Fruit fly (Drosophila melanogaster) whole organism, embryonic: Measurements from ENCODE around the gene wit.

Experiments
- Blimp-1 ChIP-seq: fragments of 200-800 bp; sonication (Bioruptor generic); optimal IDR thresholded peaks from 3 replicates; lab custom pipeline; 2018; ENCODE audit warnings: missing biosample characterization, missing genetic modification characterization, mild to moderate bottlenecking, moderate library complexity, missing genetic modification reagents
- CG10267 ChIP-seq: fragments of 200-800 bp; sonication (Bioruptor generic); optimal IDR thresholded peaks from 2 replicates; lab custom pipeline; 2018; ENCODE audit warnings: missing biosample characterization, mild to moderate bottlenecking, missing genetic modification characterization, moderate library complexity
- CG10543 ChIP-seq: fragments of 200-800 bp; sonication (Bioruptor generic); optimal IDR thresholded peaks from 3 replicates; lab custom pipeline; 2017; ENCODE audit warnings: missing biosample characterization, mild to moderate bottlenecking, missing genetic modification characterization, moderate library complexity
- CG10979 ChIP-seq: fragments of 200-800 bp; sonication (Bioruptor generic); optimal IDR thresholded peaks from 2 replicates; lab custom pipeline; 2018; ENCODE audit warnings: missing biosample characterization, mild to moderate bottlenecking, missing genetic modification characterization, moderate library complexity
- CG11504 ChIP-seq: fragments of 200-800 bp; sonication (Bioruptor generic); optimal IDR thresholded peaks from 3 replicates; lab custom pipeline; 2019; ENCODE audit warnings: missing biosample characterization, mild to moderate bottlenecking, missing genetic modification characterization, moderate library complexity
- CG12391 ChIP-seq: fragments of 200-800 bp; sonication (Bioruptor generic); optimal IDR thresholded peaks from 3 replicates; lab custom pipeline; 2018; ENCODE audit warnings: missing biosample characterization, mild to moderate bottlenecking, missing genetic modification characterization, moderate library complexity
- CG14441 ChIP-seq: fragments of 200-800 bp; sonication (Bioruptor generic); IDR thresholded peaks from 2 replicates; pipeline ENCODE4 v1.3.6; 2022; ENCODE audit warnings: missing biosample characterization, missing genetic modification characterization
- CG14710 ChIP-seq: fragments of 200-800 bp; sonication (Bioruptor generic); optimal IDR thresholded peaks from 3 replicates; lab custom pipeline; 2019; ENCODE audit warnings: missing biosample characterization, mild to moderate bottlenecking, missing genetic modification characterization, moderate library complexity
- CG1529 ChIP-seq: fragments of 200-800 bp; sonication (Bioruptor generic); optimal IDR thresholded peaks from 3 replicates; lab custom pipeline; 2018; ENCODE audit warnings: missing biosample characterization, missing genetic modification characterization
- CG17186 ChIP-seq: fragments of 200-800 bp; sonication (Bioruptor generic); optimal IDR thresholded peaks from 3 replicates; lab custom pipeline; 2017; ENCODE audit warnings: missing biosample characterization, missing genetic modification reagents, missing genetic modification characterization
- CG17912 ChIP-seq: fragments of 200-800 bp; sonication (Bioruptor generic); optimal IDR thresholded peaks from 2 replicates; lab custom pipeline; 2018; ENCODE audit warnings: missing biosample characterization, mild to moderate bottlenecking, missing genetic modification characterization
- CG18476 ChIP-seq: fragments of 200-800 bp; sonication (Bioruptor generic); optimal IDR thresholded peaks from 2 replicates; lab custom pipeline; 2016; ENCODE audit warnings: missing biosample characterization, mild to moderate bottlenecking, missing genetic modification characterization
- CG2678 ChIP-seq: fragments of 200-800 bp; sonication (Bioruptor generic); optimal IDR thresholded peaks from 3 replicates; lab custom pipeline; 2019; ENCODE audit warnings: missing biosample characterization, mild to moderate bottlenecking, missing genetic modification characterization, moderate library complexity
- CG2712 ChIP-seq: fragments of 200-800 bp; optimal IDR thresholded peaks from 3 replicates; lab custom pipeline; 2019; ENCODE audit warnings: missing biosample characterization, mild to moderate bottlenecking, missing genetic modification characterization, moderate library complexity
- CG31224 ChIP-seq: fragments of 200-800 bp; sonication (Bioruptor generic); IDR thresholded peaks from 2 replicates; pipeline ENCODE4 v1.3.6; 2022; ENCODE audit warnings: missing biosample characterization, missing genetic modification characterization
- CG31441 ChIP-seq: fragments of 200-800 bp; sonication (Bioruptor generic); IDR thresholded peaks from 2 replicates; pipeline ENCODE4 v1.3.6; 2022; ENCODE audit warnings: missing biosample characterization, missing genetic modification characterization
- CG34224 ChIP-seq: fragments of 200-800 bp; sonication (Bioruptor generic); IDR thresholded peaks from 3 replicates; pipeline ENCODE4 v1.3.6; 2022; ENCODE audit warnings: missing biosample characterization, missing genetic modification characterization; ENCODE audit not compliant: partially characterized antibody
- CG5180 ChIP-seq: fragments of 200-800 bp; sonication (Bioruptor generic); optimal IDR thresholded peaks from 3 replicates; lab custom pipeline; 2017; ENCODE audit warnings: missing biosample characterization, missing genetic modification characterization, mild to moderate bottlenecking, moderate library complexity, missing genetic modification reagents
- CG7839 ChIP-seq: fragments of 200-800 bp; sonication (Bioruptor generic); optimal IDR thresholded peaks from 3 replicates; lab custom pipeline; 2018; ENCODE audit warnings: missing biosample characterization, mild to moderate bottlenecking, missing genetic modification characterization, moderate library complexity
- CG8388 ChIP-seq: fragments of 200-800 bp; sonication (Bioruptor generic); optimal IDR thresholded peaks from 2 replicates; lab custom pipeline; 2019; ENCODE audit warnings: missing biosample characterization, mild to moderate bottlenecking, missing genetic modification characterization, moderate library complexity
- CrebB ChIP-seq: fragments of 200-800 bp; sonication (Bioruptor generic); optimal IDR thresholded peaks from 3 replicates; lab custom pipeline; 2018; ENCODE audit warnings: missing biosample characterization, mild to moderate bottlenecking, missing genetic modification characterization
- D ChIP-seq, 2 experiments: fragments of 200-800 bp in 1 of 2; fragments of >200 bp in 1 of 2; sonication (Bioruptor generic) in 1 of 2; optimal IDR thresholded peaks; 2 replicates in 1 of 2; 3 replicates in 1 of 2; lab custom pipeline; 2017; ENCODE audit warnings: mild to moderate bottlenecking in 1 of 2, missing biosample characterization in 1 of 2, missing genetic modification characterization in 1 of 2, missing genetic modification reagents in 1 of 2
- D19A ChIP-seq: fragments of 200-800 bp; optimal IDR thresholded peaks from 3 replicates; lab custom pipeline; 2019; ENCODE audit warnings: missing biosample characterization, mild to moderate bottlenecking, missing genetic modification characterization, moderate library complexity
- Hey ChIP-seq: fragments of 200-800 bp; sonication (Bioruptor generic); optimal IDR thresholded peaks from 3 replicates; lab custom pipeline; 2018; ENCODE audit warnings: missing biosample characterization, mild to moderate bottlenecking, missing genetic modification characterization
- PHDP ChIP-seq: fragments of 200-800 bp; sonication (Bioruptor generic); optimal IDR thresholded peaks from 3 replicates; lab custom pipeline; 2018; ENCODE audit warnings: missing biosample characterization, mild to moderate bottlenecking, missing genetic modification characterization, moderate library complexity
- Ptx1 ChIP-seq: fragments of 200-800 bp; sonication (Bioruptor generic); IDR thresholded peaks from 2 replicates; pipeline ENCODE4 v1.3.6; 2022; ENCODE audit warnings: missing biosample characterization, missing genetic modification characterization
- Rfx ChIP-seq: fragments of 200-800 bp; sonication (Bioruptor generic); IDR thresholded peaks from 2 replicates; pipeline ENCODE4 v1.3.6; 2022; ENCODE audit warnings: missing biosample characterization, missing genetic modification characterization
- Six4 ChIP-seq: fragments of 200-800 bp; sonication (Bioruptor generic); optimal IDR thresholded peaks from 2 replicates; lab custom pipeline; 2016; ENCODE audit warnings: missing biosample characterization, missing genetic modification characterization
- Sox100B ChIP-seq: fragments of 200-800 bp; sonication (Bioruptor generic); optimal IDR thresholded peaks from 3 replicates; lab custom pipeline; 2018; ENCODE audit warnings: missing biosample characterization, mild to moderate bottlenecking, missing genetic modification characterization
- Xrp1 ChIP-seq: fragments of 200-800 bp; sonication (Bioruptor generic); IDR thresholded peaks from 2 replicates; pipeline ENCODE4 v1.3.6; 2022; ENCODE audit warnings: missing biosample characterization, missing genetic modification characterization
- bsh ChIP-seq, 2 experiments: fragments of 200-800 bp; sonication (Bioruptor generic); optimal IDR thresholded peaks; 2 replicates each; lab custom pipeline; 2017 to 2018; ENCODE audit warnings: mild to moderate bottlenecking in 2 of 2, missing biosample characterization in 2 of 2, missing genetic modification characterization in 2 of 2, moderate library complexity in 1 of 2
- crol ChIP-seq: fragments of 200-800 bp; sonication (Bioruptor generic); IDR thresholded peaks from 2 replicates; pipeline ENCODE4 v1.3.6; 2022; ENCODE audit warnings: missing biosample characterization, missing genetic modification characterization
- dmrt99B ChIP-seq: fragments of 200-800 bp; sonication (Bioruptor generic); optimal IDR thresholded peaks from 2 replicates; lab custom pipeline; 2018; ENCODE audit warnings: missing biosample characterization, mild to moderate bottlenecking, missing genetic modification characterization, moderate library complexity
- fd96Cb ChIP-seq: fragments of 200-800 bp; sonication (Bioruptor generic); optimal IDR thresholded peaks from 2 replicates; lab custom pipeline; 2018; ENCODE audit warnings: missing biosample characterization, mild to moderate bottlenecking, missing genetic modification characterization, moderate library complexity
- gce ChIP-seq: fragments of 200-800 bp; sonication (Bioruptor generic); IDR thresholded peaks from 3 replicates; pipeline ENCODE4 v1.3.6; 2022; ENCODE audit warnings: missing biosample characterization, missing genetic modification characterization
- gcm2 ChIP-seq: fragments of 200-800 bp; sonication (Bioruptor generic); optimal IDR thresholded peaks from 2 replicates; lab custom pipeline; 2016; ENCODE audit warnings: missing biosample characterization, missing genetic modification characterization
- gem ChIP-seq: fragments of 200-800 bp; sonication (Bioruptor generic); optimal IDR thresholded peaks from 2 replicates; lab custom pipeline; 2019; ENCODE audit warnings: missing biosample characterization, mild to moderate bottlenecking, missing genetic modification characterization, moderate library complexity
- h ChIP-seq: fragments of >200 bp; optimal IDR thresholded peaks from 2 replicates; lab custom pipeline; 2017
- ind ChIP-seq: fragments of 200-800 bp; sonication (Bioruptor generic); optimal IDR thresholded peaks from 3 replicates; lab custom pipeline; 2016; ENCODE audit warnings: missing biosample characterization, missing genetic modification characterization
- lola ChIP-seq, 3 experiments: fragments of >200 bp in 2 of 3; fragments of 200-800 bp in 1 of 3; sonication (Bioruptor generic) in 1 of 3; optimal IDR thresholded peaks; 2 replicates each; lab custom pipeline; 2017 to 2019; ENCODE audit warnings: missing biosample characterization in 3 of 3, missing genetic modification characterization in 3 of 3, mild to moderate bottlenecking in 1 of 3, moderate library complexity in 1 of 3
- nerfin-1 ChIP-seq: fragments of 200-800 bp; sonication (Bioruptor generic); optimal IDR thresholded peaks from 3 replicates; lab custom pipeline; 2019; ENCODE audit warnings: missing biosample characterization, mild to moderate bottlenecking, missing genetic modification characterization, moderate library complexity
- nmo ChIP-seq: fragments of 200-800 bp; sonication (Bioruptor generic); optimal IDR thresholded peaks from 2 replicates; lab custom pipeline; 2018; ENCODE audit warnings: missing biosample characterization, mild to moderate bottlenecking, missing genetic modification characterization, moderate library complexity
- p53 ChIP-seq: fragments of 200-800 bp; sonication (Bioruptor generic); optimal IDR thresholded peaks from 2 replicates; lab custom pipeline; 2016; ENCODE audit warnings: missing biosample characterization, missing genetic modification characterization
- phol ChIP-seq: fragments of 200-800 bp; sonication (Bioruptor generic); optimal IDR thresholded peaks from 3 replicates; lab custom pipeline; 2018; ENCODE audit warnings: missing biosample characterization, mild to moderate bottlenecking, missing genetic modification characterization, moderate library complexity
- row ChIP-seq: fragments of 200-800 bp; sonication (Bioruptor generic); IDR thresholded peaks from 3 replicates; pipeline ENCODE4 v1.3.6; 2022; ENCODE audit warnings: missing biosample characterization, missing genetic modification characterization
- tin ChIP-seq: fragments of 200-800 bp; sonication (Bioruptor generic); optimal IDR thresholded peaks from 3 replicates; lab custom pipeline; 2016; ENCODE audit warnings: missing biosample characterization, missing genetic modification characterization
- z ChIP-seq: fragments of 200-800 bp; sonication (Bioruptor generic); IDR thresholded peaks from 3 replicates; pipeline ENCODE4 v1.3.6; 2022; ENCODE audit warnings: missing biosample characterization, missing genetic modification characterization

wit gene

dm6 chr3L:4081243-4081642 is 9.7 kb upstream of the wit start:
- no peak for TF ChIP-seq CG10543 (GFP tag; lab: Kevin White, UChicago)
- no peak for TF ChIP-seq crol (GFP tag; lab: Robert Waterston, UW)
- no peak for TF ChIP-seq gce (GFP tag; lab: Robert Waterston, UW)
- TF ChIP-seq Ptx1 (GFP tag; lab: Robert Waterston, UW): no peak
- TF ChIP-seq gcm2 (GFP tag; lab: Kevin White, UChicago): no peak
- no peak for TF ChIP-seq ind (GFP tag; lab: Kevin White, UChicago)
- TF ChIP-seq Hey (tag; lab: Kevin White, UChicago): peak; percentile 91
- no peak for TF ChIP-seq CG1529 (GFP tag; lab: Kevin White, UChicago)
- TF ChIP-seq CG17912 (GFP tag; lab: Kevin White, UChicago): no peak
- no peak for TF ChIP-seq CG18476 (GFP tag; lab: Kevin White, UChicago)
- 0 out of 3 replicates have a peak, but pooled peaks have one; percentile 8 for TF ChIP-seq row (GFP tag; lab: Robert Waterston, UW)
- no peak for TF ChIP-seq CG5180 (GFP tag; lab: Kevin White, UChicago)
- no peak for TF ChIP-seq z (GFP tag; lab: Robert Waterston, UW)
- no peak for TF ChIP-seq p53 (GFP tag; lab: Kevin White, UChicago)

DNA sequence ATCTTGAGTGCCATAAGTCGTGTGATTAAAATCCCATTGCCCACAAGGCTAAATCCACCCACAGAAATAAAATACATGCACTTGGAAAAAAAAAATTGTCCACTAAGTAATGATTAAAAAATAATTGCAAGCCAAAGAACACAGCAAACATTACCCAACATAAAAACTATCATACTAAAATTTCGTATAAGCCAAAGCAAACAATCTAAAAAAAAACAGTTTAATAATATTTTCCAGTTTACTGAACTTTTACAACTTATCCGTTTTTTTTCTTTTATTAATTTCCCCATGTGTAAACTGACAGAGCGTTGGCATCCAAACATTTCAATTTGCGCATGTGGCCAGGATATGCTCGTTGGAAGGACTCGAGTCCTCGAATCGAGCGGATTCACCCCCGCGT is 8.8 kb upstream of the wit start:
- TF ChIP-seq CG10267 (tag; lab: Kevin White, UChicago): peak; percentile 7
- TF ChIP-seq CG11504 (tag; lab: Kevin White, UChicago): peak; percentile 52
- TF ChIP-seq nerfin-1 (tag; lab: Kevin White, UChicago): peak; percentile 70
- TF ChIP-seq PHDP (tag; lab: Kevin White, UChicago): peak; percentile 0
- no peak for TF ChIP-seq CG31224 (GFP tag; lab: Robert Waterston, UW)
- TF ChIP-seq CG34224 (GFP tag; lab: Robert Waterston, UW): no peak
- peak; percentile 46 for TF ChIP-seq gem (tag; lab: Kevin White, UChicago)
- no peak for TF ChIP-seq Rfx (GFP tag; lab: Robert Waterston, UW)
- no peak for TF ChIP-seq Six4
- peak; percentile 27 for TF ChIP-seq CG7839 (tag; lab: Kevin White, UChicago)
- peak; percentile 47 for TF ChIP-seq CG10979 (tag; lab: Kevin White, UChicago)
- TF ChIP-seq CG1529 (GFP tag; lab: Kevin White, UChicago): no peak
- peak; percentile 20 for TF ChIP-seq Sox100B (GFP tag; lab: Kevin White, UChicago)
- TF ChIP-seq nmo: peak; percentile 35
- TF ChIP-seq h: no peak
- peak; percentile 0 for TF ChIP-seq D19A (tag; lab: Kevin White, UChicago)
- peak in 1 of 2 experiments; percentile 26 for TF ChIP-seq bsh (GFP tag; optimal IDR thresholded peaks at IDR 0.05; lab: Kevin White, UChicago)
- peak; percentile 14 for TF ChIP-seq CG14710 (tag; lab: Kevin White, UChicago)
- peak; percentile 38 for TF ChIP-seq dmrt99B (tag; lab: Kevin White, UChicago)
- TF ChIP-seq tin: peak; percentile 4
- TF ChIP-seq D (optimal IDR thresholded peaks at IDR 0.05; lab: Kevin White, UChicago): no peak
- TF ChIP-seq D (GFP tag; optimal IDR thresholded peaks at IDR 0.05; lab: Kevin White, UChicago): peak; percentile 6
- no peak for TF ChIP-seq CG17186 (GFP tag; lab: Kevin White, UChicago)
- TF ChIP-seq lola (GFP tag; optimal IDR thresholded peaks at IDR 0.05; lab: Kevin White, UChicago): peak in 1 of 3 experiments; percentile 1
- TF ChIP-seq Xrp1 (GFP tag; lab: Robert Waterston, UW): peak; percentile 29; the same call in 1 of the 2 replicates
- no peak for TF ChIP-seq CrebB (tag; lab: Kevin White, UChicago)
- TF ChIP-seq CG31441 (GFP tag; lab: Robert Waterston, UW): 0 out of 2 replicates have a peak, but pooled peaks have one; percentile 13
- peak; percentile 8 for TF ChIP-seq CG12391 (tag; lab: Kevin White, UChicago)
- peak; percentile 36 for TF ChIP-seq CG2678 (tag; lab: Kevin White, UChicago)
- TF ChIP-seq CG8388 (GFP tag; lab: Kevin White, UChicago): peak; percentile 16
- peak; percentile 44 for TF ChIP-seq Blimp-1 (GFP tag; lab: Kevin White, UChicago)
- no peak for TF ChIP-seq CG14441
- TF ChIP-seq fd96Cb: peak; percentile 30
- peak; percentile 33 for TF ChIP-seq CG2712
- 0 out of 3 replicates have a peak, but pooled peaks have one; percentile 36 for TF ChIP-seq row (GFP tag; lab: Robert Waterston, UW)
- peak; percentile 30 for TF ChIP-seq phol (tag; lab: Kevin White, UChicago)
